Worm (Caenorhabditis elegans) whole organism, young adult: ENCODE measurements around the gene F49E12.12.
A peak's percentile ranks its signal among the peaks of the same experiment; 100 is the strongest.

Source experiments
- F23B12.7 ChIP-seq: sonication (generic microtip); optimal IDR thresholded peaks from 2 replicates; lab custom pipeline; 2017; ENCODE audit warnings: missing genetic modification characterization, mild to moderate bottlenecking, missing compliant biosample characterization, antibody characterized with exemption, moderate library complexity; ENCODE audit not compliant: insufficient read depth
- aptf-3 ChIP-seq: fragments of 200-800 bp; sonication (Bioruptor generic); IDR thresholded peaks from 2 replicates; pipeline ENCODE4 v1.3.6; 2022; ENCODE audit warnings: missing genetic modification characterization, missing compliant biosample characterization
- cebp-1 ChIP-seq, 2 experiments: fragments of 200-800 bp in 1 of 2; sonication (Bioruptor generic) in 1 of 2; sonication (generic microtip) in 1 of 2; IDR thresholded peaks in 1 of 2; optimal IDR thresholded peaks in 1 of 2; 2 replicates each; pipeline versions ENCODE4 v1.3.6 to Lab custom; 2017 to 2022; ENCODE audit warnings: missing compliant biosample characterization in 2 of 2, missing genetic modification characterization in 2 of 2, mild to moderate bottlenecking in 1 of 2, missing genetic modification reagents in 1 of 2, moderate library complexity in 1 of 2
- ceh-100 ChIP-seq: fragments of 200-800 bp; sonication (Bioruptor generic); IDR thresholded peaks from 2 replicates; pipeline ENCODE4 v1.3.6; 2022; ENCODE audit warnings: missing genetic modification reagents, missing genetic modification characterization, missing compliant biosample characterization
- egrh-3 ChIP-seq: fragments of 200-800 bp; sonication (Bioruptor generic); IDR thresholded peaks from 2 replicates; pipeline ENCODE4 v1.3.6; 2022; ENCODE audit warnings: missing genetic modification reagents, missing genetic modification characterization, missing compliant biosample characterization
- ets-4 ChIP-seq: fragments of 200-800 bp; sonication (Bioruptor generic); optimal IDR thresholded peaks from 2 replicates; lab custom pipeline; 2018; ENCODE audit warnings: mild to moderate bottlenecking, missing genetic modification characterization, missing compliant biosample characterization
- hrde-1 ChIP-seq: sonication (generic microtip); optimal IDR thresholded peaks from 2 replicates; lab custom pipeline; 2016; ENCODE audit warnings: missing genetic modification characterization, mild to moderate bottlenecking, missing compliant biosample characterization, moderate library complexity, missing genotype, missing genetic modification reagents, borderline replicate concordance
- hsf-1 ChIP-seq: fragments of 200-800 bp; sonication (Bioruptor generic); IDR thresholded peaks from 2 replicates; pipeline ENCODE4 v1.3.6; 2022; ENCODE audit warnings: missing genetic modification reagents, missing genetic modification characterization, missing compliant biosample characterization
- lsl-1 ChIP-seq: fragments of 200-800 bp; sonication (Bioruptor generic); optimal IDR thresholded peaks from 2 replicates; lab custom pipeline; 2018; ENCODE audit warnings: mild to moderate bottlenecking, missing genetic modification characterization, moderate library complexity, missing compliant biosample characterization
- nfya-1 ChIP-seq: sonication (generic microtip); optimal IDR thresholded peaks from 2 replicates; lab custom pipeline; 2017; ENCODE audit warnings: antibody characterized with exemption, missing compliant biosample characterization, missing genetic modification characterization, borderline replicate concordance; ENCODE audit not compliant: insufficient read depth
- sea-2 ChIP-seq: fragments of 200-800 bp; sonication (Bioruptor generic); IDR thresholded peaks from 2 replicates; pipeline ENCODE4 v1.3.6; 2022; ENCODE audit warnings: missing genetic modification characterization, missing compliant biosample characterization
- snpc-4 ChIP-seq, 5 experiments: fragments of 150-350 bp in 1 of 5; sonication (generic microtip) in 4 of 5; optimal IDR thresholded peaks; 2 replicates each; lab custom pipeline; 2014 to 2018; ENCODE audit warnings: missing genetic modification characterization in 5 of 5, missing biosample characterization in 3 of 5, antibody characterized with exemption in 2 of 5, mild to moderate bottlenecking in 2 of 5, missing compliant biosample characterization in 2 of 5, missing genotype in 2 of 5, moderate library complexity in 2 of 5, missing genetic modification reagents in 1 of 5
- unc-130 ChIP-seq: sonication (generic microtip); optimal IDR thresholded peaks from 2 replicates; lab custom pipeline; 2016; ENCODE audit warnings: missing genetic modification reagents, missing genetic modification characterization, missing compliant biosample characterization
- ztf-26 ChIP-seq: sonication (generic microtip); optimal IDR thresholded peaks from 2 replicates; lab custom pipeline; 2017; ENCODE audit warnings: missing genetic modification characterization, missing compliant biosample characterization

DNA sequence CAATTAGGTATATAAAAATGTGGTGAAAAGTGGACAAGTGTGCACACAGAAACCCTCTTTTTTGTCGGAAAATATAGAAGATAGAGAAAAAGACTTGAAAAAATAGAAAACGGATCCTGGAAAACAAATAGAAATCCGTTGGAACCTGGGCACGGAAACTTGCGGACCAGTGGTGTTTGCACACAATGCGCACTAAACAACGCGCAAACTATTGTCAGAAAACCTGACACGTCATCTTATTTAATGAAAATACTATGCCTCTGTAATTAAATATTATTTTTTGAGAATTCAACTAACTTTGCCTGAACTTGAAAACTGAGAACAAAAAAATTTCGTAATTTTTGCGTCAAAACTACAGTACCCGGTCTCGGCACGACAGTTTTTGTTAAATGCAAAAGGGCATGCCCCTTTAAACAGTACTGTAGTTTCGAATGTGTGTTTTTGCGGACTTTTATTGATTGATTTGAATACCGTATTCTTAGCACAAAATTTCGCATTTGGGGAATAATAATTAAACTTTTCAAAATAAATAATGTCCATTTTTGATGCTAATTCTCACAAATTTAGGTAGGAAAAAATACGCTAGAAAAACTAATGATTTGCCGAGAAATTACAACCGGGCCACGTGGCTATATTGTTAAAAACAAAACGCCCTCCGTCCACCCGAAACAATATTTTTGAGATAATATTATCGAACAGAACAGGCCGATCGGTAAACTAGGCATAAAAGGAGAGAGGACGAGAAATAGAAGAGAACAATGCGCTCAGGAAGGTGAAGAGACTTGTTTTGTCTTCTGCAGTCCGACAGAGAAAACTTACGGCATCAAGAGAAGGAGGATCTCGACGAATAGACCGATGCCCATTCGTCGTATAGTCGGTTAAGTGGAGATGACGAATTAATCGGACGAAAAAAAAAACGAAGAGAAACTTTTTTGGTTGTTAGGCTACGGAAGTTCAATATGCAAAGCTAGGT, 47.9 kb downstream of the F49E12.12 start:
- TF ChIP-seq hrde-1 (tag; lab: Kevin White, UChicago), result no peak
- TF ChIP-seq sea-2 (GFP tag; lab: Robert Waterston, UW), result no peak
- no peak for TF ChIP-seq egrh-3 (GFP tag; lab: Robert Waterston, UW)
- TF ChIP-seq ceh-100 (GFP tag; lab: Robert Waterston, UW), result no peak
- TF ChIP-seq snpc-4 (GFP tag; optimal IDR thresholded peaks at IDR 0.05; lab: Kevin White, UChicago), result no peak
- TF ChIP-seq snpc-4 (tag; optimal IDR thresholded peaks at IDR 0.05; lab: Kevin White, UChicago), result no peak
- no peak for TF ChIP-seq aptf-3 (GFP tag; lab: Robert Waterston, UW)
- no peak for TF ChIP-seq F23B12.7 (tag; lab: Kevin White, UChicago)
- no peak for TF ChIP-seq ets-4
- TF ChIP-seq unc-130 (GFP tag; lab: Kevin White, UChicago), result no peak
- TF ChIP-seq nfya-1 (tag; lab: Kevin White, UChicago), result no peak
- TF ChIP-seq lsl-1 (GFP tag; lab: Kevin White, UChicago), result peak; percentile 98
- no peak for TF ChIP-seq hsf-1
- no peak for TF ChIP-seq ztf-26 (tag; lab: Kevin White, UChicago)
- no peak for TF ChIP-seq cebp-1 (GFP tag; IDR thresholded peaks at IDR 0.05; lab: Robert Waterston, UW)
- TF ChIP-seq cebp-1 (tag; optimal IDR thresholded peaks at IDR 0.05; lab: Kevin White, UChicago), result no peak
